Worm (Caenorhabditis elegans) whole organism, L3 larva: ENCODE results near the gene F19B10.3.

Source experiments
- ama-1 ChIP-seq: fragments of 150-350 bp; optimal IDR thresholded peaks from 2 replicates; lab custom pipeline; 2018
- ceh-16 ChIP-seq: sonication (generic microtip); optimal IDR thresholded peaks from 2 replicates; lab custom pipeline; 2017; ENCODE audit warnings: missing biosample characterization, missing genetic modification characterization
- daf-12 ChIP-seq: fragments of 150-350 bp; optimal IDR thresholded peaks from 2 replicates; lab custom pipeline; 2014; ENCODE audit warnings: missing biosample characterization, missing genetic modification reagents, missing genetic modification characterization
- egl-5 ChIP-seq: fragments of 150-350 bp; optimal IDR thresholded peaks from 2 replicates; lab custom pipeline; 2017; ENCODE audit warnings: missing biosample characterization, missing genetic modification reagents, missing genetic modification characterization, inconsistent platforms
- elt-2 ChIP-seq: sonication (generic microtip); optimal IDR thresholded peaks from 2 replicates; lab custom pipeline; 2016; ENCODE audit warnings: missing genetic modification reagents, mild to moderate bottlenecking, missing genetic modification characterization, missing compliant biosample characterization
- elt-3 ChIP-seq, 3 experiments: fragments of 150-350 bp in 1 of 3; sonication (generic microtip) in 2 of 3; optimal IDR thresholded peaks; 2 replicates in 2 of 3; 4 replicates in 1 of 3; lab custom pipeline; 2014 to 2017; ENCODE audit warnings: missing biosample characterization in 3 of 3, missing genetic modification characterization in 3 of 3
- fkh-2 ChIP-seq: fragments of 150-350 bp; optimal IDR thresholded peaks from 2 replicates; lab custom pipeline; 2014; ENCODE audit warnings: missing biosample characterization, missing genetic modification reagents, missing genetic modification characterization
- hmg-11 ChIP-seq: sonication (generic microtip); optimal IDR thresholded peaks from 2 replicates; lab custom pipeline; 2016; ENCODE audit warnings: missing genetic modification characterization, missing compliant biosample characterization
- jun-1 ChIP-seq: fragments of 150-350 bp; optimal IDR thresholded peaks from 2 replicates; lab custom pipeline; 2014; ENCODE audit warnings: missing biosample characterization, missing genetic modification reagents, missing genetic modification characterization
- mdl-1 ChIP-seq: fragments of 150-350 bp; optimal IDR thresholded peaks from 2 replicates; lab custom pipeline; 2014; ENCODE audit warnings: missing biosample characterization, missing genetic modification characterization
- nfya-1 ChIP-seq: sonication (generic microtip); optimal IDR thresholded peaks from 2 replicates; lab custom pipeline; 2017; ENCODE audit warnings: missing genetic modification characterization, mild to moderate bottlenecking, missing compliant biosample characterization, antibody characterized with exemption, moderate library complexity; ENCODE audit not compliant: insufficient read depth
- nhr-12 ChIP-seq: fragments of 150-350 bp; optimal IDR thresholded peaks from 2 replicates; lab custom pipeline; 2014; ENCODE audit warnings: missing biosample characterization, missing genetic modification characterization
- nhr-23 ChIP-seq: fragments of 150-350 bp; optimal IDR thresholded peaks from 2 replicates; lab custom pipeline; 2014; ENCODE audit warnings: missing biosample characterization, missing genetic modification reagents, missing genetic modification characterization
- nhr-28 ChIP-seq: fragments of 150-350 bp; optimal IDR thresholded peaks from 2 replicates; lab custom pipeline; 2014; ENCODE audit warnings: missing biosample characterization, missing genetic modification characterization
- nhr-43 ChIP-seq: sonication (generic microtip); optimal IDR thresholded peaks from 2 replicates; lab custom pipeline; 2016; ENCODE audit warnings: mild to moderate bottlenecking, missing genetic modification characterization, missing compliant biosample characterization; ENCODE audit not compliant: poor library complexity, severe bottlenecking
- nhr-67 ChIP-seq: fragments of 150-350 bp; optimal IDR thresholded peaks from 2 replicates; lab custom pipeline; 2014; ENCODE audit warnings: missing biosample characterization, missing genetic modification characterization
- nhr-76 ChIP-seq: fragments of 150-350 bp; sonication (generic microtip); optimal IDR thresholded peaks from 5 replicates; lab custom pipeline; 2014; ENCODE audit warnings: missing biosample characterization, missing genetic modification characterization
- pha-4 ChIP-seq: fragments of 150-350 bp; optimal IDR thresholded peaks from 2 replicates; lab custom pipeline; 2014; ENCODE audit warnings: missing biosample characterization, missing genetic modification reagents, missing genetic modification characterization
- pqm-1 ChIP-seq: fragments of 150-350 bp; optimal IDR thresholded peaks from 2 replicates; lab custom pipeline; 2017; ENCODE audit warnings: missing biosample characterization, missing genetic modification characterization, inconsistent platforms
- skn-1 ChIP-seq: fragments of 150-350 bp; optimal IDR thresholded peaks from 2 replicates; lab custom pipeline; 2014; ENCODE audit warnings: missing biosample characterization, missing genetic modification characterization
- unc-62 ChIP-seq: fragments of 150-350 bp; sonication (generic microtip); optimal IDR thresholded peaks from 4 replicates; lab custom pipeline; 2014; ENCODE audit warnings: missing biosample characterization, missing genetic modification reagents, missing genetic modification characterization
- zag-1 ChIP-seq: fragments of 150-350 bp; optimal IDR thresholded peaks from 2 replicates; lab custom pipeline; 2014; ENCODE audit warnings: missing biosample characterization, missing genetic modification characterization

F19B10.3 gene

ce11 chrII:3709255-3709654, 44.7 kb downstream of the F19B10.3 start, which contains the start of gene srx-110:
Gene srx-110, plus strand, starts transcription at chrII:3709555.
- no peak for TF ChIP-seq egl-5 (tag; lab: Kevin White, UChicago)
- TF ChIP-seq daf-12 (tag; lab: Kevin White, UChicago): no peak

- TF ChIP-seq fkh-2 (tag; lab: Kevin White, UChicago) (no peak), nfya-1 (tag; lab: Kevin White, UChicago) (no peak), nhr-23 (tag; lab: Kevin White, UChicago) (no peak)
Observed at ce11 chrII:3711047-3711446, 46.5 kb downstream of the F19B10.3 start, which contains the start of gene fbxc-53. Gene fbxc-53, plus strand, starts transcription at chrII:3711291.

ce11 chrII:3714595-3714994, 50.0 kb downstream of the F19B10.3 start, which contains the start of gene srh-100:
Gene srh-100, minus strand, starts transcription at chrII:3714695.
- TF ChIP-seq zag-1 (tag; lab: Kevin White, UChicago): no peak
- no peak for TF ChIP-seq nhr-76 (tag; lab: Kevin White, UChicago)
- no peak for TF ChIP-seq jun-1 (tag; lab: Kevin White, UChicago)
- no peak for TF ChIP-seq pqm-1 (tag; lab: Kevin White, UChicago)
- no peak for TF ChIP-seq daf-12 (tag; lab: Kevin White, UChicago)
- no peak for TF ChIP-seq hmg-11 (tag; lab: Kevin White, UChicago)
- TF ChIP-seq nhr-43 (tag; lab: Kevin White, UChicago): no peak
- no peak for TF ChIP-seq mdl-1 (tag; lab: Kevin White, UChicago)
- no peak for TF ChIP-seq ceh-16 (tag; lab: Kevin White, UChicago)
- no peak for TF ChIP-seq skn-1 (tag; lab: Kevin White, UChicago)
- TF ChIP-seq ama-1 (lab: Kevin White, UChicago): no peak
- no peak for TF ChIP-seq elt-3 (tag; optimal IDR thresholded peaks at IDR 0.05; lab: Kevin White, UChicago)
- no peak for TF ChIP-seq pha-4 (tag; lab: Kevin White, UChicago)
- no peak for TF ChIP-seq unc-62 (GFP tag; lab: Kevin White, UChicago)
- TF ChIP-seq nhr-12 (tag; lab: Kevin White, UChicago): no peak
- no peak for TF ChIP-seq nhr-28 (tag; lab: Kevin White, UChicago)
- no peak for TF ChIP-seq nhr-67 (tag; lab: Kevin White, UChicago)
- no peak for TF ChIP-seq elt-2 (tag; lab: Kevin White, UChicago)
